Fruit fly (Drosophila melanogaster): Measurements from ENCODE around the gene Cpr64Ac.
A peak's percentile ranks its signal among the peaks of the same experiment; 100 is the strongest.

The Cpr64Ac gene

DNA sequence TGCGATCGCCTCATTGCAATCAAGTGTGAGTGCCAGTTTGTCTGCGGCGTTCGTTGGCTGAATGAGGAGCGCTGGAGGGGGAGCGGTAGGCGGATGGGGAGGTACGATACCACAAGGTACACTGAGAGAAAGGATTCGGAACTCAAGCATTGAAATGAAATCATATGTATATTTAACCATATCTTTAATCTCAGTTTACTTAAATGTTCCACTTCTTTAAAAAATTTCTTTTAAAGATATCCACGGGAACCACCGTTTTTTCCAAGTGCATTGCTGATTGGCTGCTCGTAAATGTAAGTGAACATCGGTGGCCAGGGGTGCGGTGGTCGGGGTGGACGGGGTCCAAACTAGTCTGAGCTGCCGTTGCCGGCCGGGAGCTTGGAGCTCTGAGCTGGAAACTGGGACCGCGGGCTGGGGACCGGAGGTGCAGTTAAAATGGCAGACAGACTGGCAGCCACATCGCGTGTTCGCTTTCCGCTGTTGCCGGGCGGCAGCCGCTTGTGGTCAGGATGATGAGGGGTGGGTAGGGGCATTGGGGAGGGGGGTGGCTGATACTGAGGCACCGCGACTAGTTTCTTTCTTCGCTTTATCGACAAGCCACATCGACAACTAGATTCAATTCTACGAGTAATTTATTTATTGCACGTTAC is 15.6 kb upstream of the Cpr64Ac start (continued):
- TF ChIP-seq CG7786 (GFP tag; optimal IDR thresholded peaks at IDR 0.05) (peak; percentile 93), CG9797 (GFP tag; optimal IDR thresholded peaks at IDR 0.05) (peak; percentile 44), odd (GFP tag; optimal IDR thresholded peaks at IDR 0.05) (peak; percentile 95), CG1647 (GFP tag; optimal IDR thresholded peaks at IDR 0.05) (peak; percentile 88), CTCF (GFP tag; optimal IDR thresholded peaks at IDR 0.05) (peak; percentile 65), NC2α (GFP tag; optimal IDR thresholded peaks at IDR 0.05) (peak; percentile 94), MTF-1 (GFP tag; optimal IDR thresholded peaks at IDR 0.05; ENCODE audit: borderline replicate concordance) (peak; percentile 94), grau (tag; optimal IDR thresholded peaks at IDR 0.05) (peak; percentile 94), scrt (GFP tag; optimal IDR thresholded peaks at IDR 0.05) (peak; percentile 85), CG33213 (GFP tag; optimal IDR thresholded peaks at IDR 0.05) (peak; percentile 94), CG13424 (tag; optimal IDR thresholded peaks at IDR 0.05) (peak; percentile 98), exex (tag; optimal IDR thresholded peaks at IDR 0.05) (peak; percentile 51), CG8359 (GFP tag; optimal IDR thresholded peaks at IDR 0.05; ENCODE audit: borderline replicate concordance) (peak; percentile 91), Ptx1 (GFP tag; IDR thresholded peaks at IDR 0.05) (peak; percentile 98), CG12769 (tag; optimal IDR thresholded peaks at IDR 0.05) (peak; percentile 98), cwo (GFP tag; optimal IDR thresholded peaks at IDR 0.05) (peak; percentile 85), CG12659 (GFP tag; optimal IDR thresholded peaks at IDR 0.05) (peak; percentile 96), otp (GFP tag; IDR thresholded peaks at IDR 0.05) (peak; percentile 99), vfl (GFP tag; optimal IDR thresholded peaks at IDR 0.05) (peak; percentile 70), bbx (GFP tag; IDR thresholded peaks at IDR 0.05; ENCODE audit: partially characterized antibody) (no peak), CG4820 (GFP tag; optimal IDR thresholded peaks at IDR 0.05) (peak; percentile 97), CG1603 (tag; optimal IDR thresholded peaks at IDR 0.05) (peak; percentile 98), Nf-YC (tag; optimal IDR thresholded peaks at IDR 0.05) (peak; percentile 85), CG10654 (GFP tag; optimal IDR thresholded peaks at IDR 0.05) (peak; percentile 94), Dll (GFP tag; IDR thresholded peaks at IDR 0.05; ENCODE audit: partially characterized antibody) (no peak), CG11093 (GFP tag; IDR thresholded peaks at IDR 0.05) (peak; percentile 94), ftz-f1 (GFP tag; optimal IDR thresholded peaks at IDR 0.05) (peak; percentile 78), slp2 (GFP tag; optimal IDR thresholded peaks at IDR 0.05) (peak; percentile 94), Trl (optimal IDR thresholded peaks at IDR 0.05) (no peak), Trl (GFP tag; optimal IDR thresholded peaks at IDR 0.05) (peak; percentile 94), tx (GFP tag; optimal IDR thresholded peaks at IDR 0.05) (peak; percentile 94), CG12744 (GFP tag; optimal IDR thresholded peaks at IDR 0.05) (peak; percentile 74), sug (tag; optimal IDR thresholded peaks at IDR 0.05) (peak; percentile 90), mam (GFP tag; optimal IDR thresholded peaks at IDR 0.05) (peak; percentile 89), lilli (GFP tag; optimal IDR thresholded peaks at IDR 0.05) (peak; percentile 88), zen2 (GFP tag; IDR thresholded peaks at IDR 0.05; ENCODE audit: partially characterized antibody) (no peak), ATbp (GFP tag; optimal IDR thresholded peaks at IDR 0.05) (peak; percentile 99), HmgD (GFP tag; optimal IDR thresholded peaks at IDR 0.05) (peak; percentile 77)

DNA sequence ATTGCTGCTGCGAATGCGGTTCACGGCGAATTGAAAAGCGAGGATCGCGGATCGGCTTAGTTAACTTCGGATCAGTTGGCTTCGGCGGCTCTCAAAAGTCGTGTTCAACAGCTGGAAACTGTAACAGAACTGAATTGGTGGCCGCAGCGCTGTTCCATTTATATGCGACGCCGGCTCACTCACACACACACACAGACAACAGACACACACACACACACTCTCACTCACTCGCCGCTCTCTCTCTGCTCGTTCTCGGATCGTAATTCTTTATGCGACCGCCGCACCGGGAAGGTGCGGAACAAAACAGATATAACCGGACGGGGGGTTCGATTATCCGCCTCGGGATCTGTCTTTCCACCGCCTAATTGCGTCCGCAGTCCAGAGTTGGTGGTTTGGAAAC is 14.4 kb upstream of the Cpr64Ac start, which contains the start of gene CG46460:
Gene CG46460, minus strand, starts transcription at position 139 of the 400 bp plus-strand sequence.
- 0 out of 3 replicates have a peak, but pooled peaks have one; percentile 32 for TF ChIP-seq CG16813 (GFP tag; IDR thresholded peaks at IDR 0.05; ENCODE audit: partially characterized antibody)
- TF ChIP-seq Scr (GFP tag; IDR thresholded peaks at IDR 0.05; ENCODE audit: partially characterized antibody) = 0 out of 2 replicates have a peak, but pooled peaks have one; percentile 22
- TF ChIP-seq chinmo (GFP tag; IDR thresholded peaks at IDR 0.05; ENCODE audit: partially characterized antibody) = peak; percentile 84; the same call in 3 of the 4 replicates
- TF ChIP-seq CG6791 (GFP tag; IDR thresholded peaks at IDR 0.05; ENCODE audit: partially characterized antibody) = peak; percentile 40; the same call in 2 of the 3 replicates
- TF ChIP-seq inv (GFP tag; IDR thresholded peaks at IDR 0.05; ENCODE audit: partially characterized antibody) = no peak
- peak; percentile 68 for TF ChIP-seq Deaf1 (tag; optimal IDR thresholded peaks at IDR 0.05)
- TF ChIP-seq Hmr (GFP tag; optimal IDR thresholded peaks at IDR 0.05) = peak; percentile 27
- peak; percentile 31; the same call in 1 of the 2 replicates for TF ChIP-seq sens-2 (GFP tag; IDR thresholded peaks at IDR 0.05)
- TF ChIP-seq rib (GFP tag; IDR thresholded peaks at IDR 0.05) = no peak
- TF ChIP-seq Fer3 (tag; optimal IDR thresholded peaks at IDR 0.05) = no peak
- no peak for TF ChIP-seq CG31224 (GFP tag; IDR thresholded peaks at IDR 0.05)
- TF ChIP-seq Med (GFP tag) = peak; percentile 84
- peak; percentile 26 for TF ChIP-seq Vsx1 (GFP tag; optimal IDR thresholded peaks at IDR 0.05)
- TF ChIP-seq lmd (GFP tag; IDR thresholded peaks at IDR 0.05) = no peak

Measured in whole organism, embryonic.